Fruit fly (Drosophila melanogaster) whole organism, adult: ENCODE results near the gene CG32073.

ENCODE experiments used
- CG11617 ChIP-seq: fragments of 200-800 bp; sonication (Bioruptor generic); optimal IDR thresholded peaks from 2 replicates; lab custom pipeline; 2017; ENCODE audit warnings: mild to moderate bottlenecking, missing biosample characterization, missing genetic modification reagents, missing genetic modification characterization
- CG12768 ChIP-seq: fragments of 200-800 bp; sonication (Bioruptor generic); optimal IDR thresholded peaks from 2 replicates; lab custom pipeline; 2017; ENCODE audit warnings: missing biosample characterization, missing genetic modification characterization, mild to moderate bottlenecking, moderate library complexity, missing genetic modification reagents
- CG14711 ChIP-seq: fragments of 200-800 bp; sonication (Bioruptor generic); optimal IDR thresholded peaks from 2 replicates; lab custom pipeline; 2018; ENCODE audit warnings: missing biosample characterization, mild to moderate bottlenecking, missing genetic modification characterization, moderate library complexity
- CG1620 ChIP-seq: fragments of 200-800 bp; sonication (Bioruptor generic); optimal IDR thresholded peaks from 2 replicates; lab custom pipeline; 2016; ENCODE audit warnings: missing biosample characterization, missing genetic modification characterization
- CG33017 ChIP-seq: fragments of 200-800 bp; sonication (Bioruptor generic); optimal IDR thresholded peaks from 2 replicates; lab custom pipeline; 2018; ENCODE audit warnings: missing biosample characterization, mild to moderate bottlenecking, missing genetic modification characterization, moderate library complexity
- CG5204 ChIP-seq: fragments of 200-800 bp; sonication (Bioruptor generic); optimal IDR thresholded peaks from 2 replicates; lab custom pipeline; 2016; ENCODE audit warnings: missing biosample characterization, missing genetic modification characterization
- CG7045 ChIP-seq: fragments of 200-800 bp; sonication (Bioruptor generic); optimal IDR thresholded peaks from 2 replicates; lab custom pipeline; 2017; ENCODE audit warnings: missing biosample characterization, mild to moderate bottlenecking, missing genetic modification characterization
- CG7101 ChIP-seq: fragments of 200-800 bp; sonication (Bioruptor generic); optimal IDR thresholded peaks from 2 replicates; lab custom pipeline; 2018; ENCODE audit warnings: missing biosample characterization, mild to moderate bottlenecking, missing genetic modification characterization, moderate library complexity
- Clk ChIP-seq: fragments of 200-800 bp; sonication (Bioruptor generic); optimal IDR thresholded peaks from 2 replicates; lab custom pipeline; 2017; ENCODE audit warnings: missing biosample characterization, missing genetic modification characterization
- Crg-1 ChIP-seq: fragments of 200-800 bp; sonication (Bioruptor generic); optimal IDR thresholded peaks from 2 replicates; lab custom pipeline; 2016; ENCODE audit warnings: missing biosample characterization, missing genetic modification characterization
- Hr96 ChIP-seq: fragments of 200-800 bp; sonication (Bioruptor generic); optimal IDR thresholded peaks from 2 replicates; lab custom pipeline; 2016; ENCODE audit warnings: missing biosample characterization, missing genetic modification characterization
- Mnt ChIP-seq: fragments of 200-800 bp; sonication (Bioruptor generic); optimal IDR thresholded peaks from 2 replicates; lab custom pipeline; 2016; ENCODE audit warnings: missing biosample characterization, mild to moderate bottlenecking, missing genetic modification characterization
- bab1 ChIP-seq: fragments of 200-800 bp; sonication (Bioruptor generic); optimal IDR thresholded peaks from 3 replicates; lab custom pipeline; 2019; ENCODE audit warnings: missing biosample characterization, mild to moderate bottlenecking, missing genetic modification characterization, moderate library complexity
- cic ChIP-seq: fragments of 200-800 bp; sonication (Bioruptor generic); optimal IDR thresholded peaks from 2 replicates; lab custom pipeline; 2017; ENCODE audit warnings: missing biosample characterization, mild to moderate bottlenecking, missing genetic modification characterization, moderate library complexity
- cnc ChIP-seq, 2 experiments: fragments of >200 bp; optimal IDR thresholded peaks; 2 replicates each; lab custom pipeline; 2017
- kay ChIP-seq: fragments of 200-800 bp; sonication (Bioruptor generic); peaks from one replicate; lab custom pipeline; 2016; ENCODE audit warnings: missing biosample characterization, missing genetic modification characterization, borderline replicate concordance
- ovo ChIP-seq: fragments of 200-800 bp; sonication (Bioruptor generic); optimal IDR thresholded peaks from 2 replicates; lab custom pipeline; 2016; ENCODE audit warnings: missing biosample characterization, missing genetic modification characterization
- pad ChIP-seq: fragments of 200-800 bp; sonication (Bioruptor generic); optimal IDR thresholded peaks from 3 replicates; lab custom pipeline; 2017; ENCODE audit warnings: missing biosample characterization, missing genetic modification characterization, mild to moderate bottlenecking, moderate library complexity, missing genetic modification reagents
- tj ChIP-seq: fragments of 200-800 bp; sonication (Bioruptor generic); optimal IDR thresholded peaks from 3 replicates; lab custom pipeline; 2017; ENCODE audit warnings: missing biosample characterization, mild to moderate bottlenecking, missing genetic modification characterization, moderate library complexity
- toe ChIP-seq: fragments of 200-800 bp; sonication (Bioruptor generic); optimal IDR thresholded peaks from 2 replicates; lab custom pipeline; 2016; ENCODE audit warnings: missing biosample characterization, missing genetic modification characterization

Gene CG32073

DNA sequence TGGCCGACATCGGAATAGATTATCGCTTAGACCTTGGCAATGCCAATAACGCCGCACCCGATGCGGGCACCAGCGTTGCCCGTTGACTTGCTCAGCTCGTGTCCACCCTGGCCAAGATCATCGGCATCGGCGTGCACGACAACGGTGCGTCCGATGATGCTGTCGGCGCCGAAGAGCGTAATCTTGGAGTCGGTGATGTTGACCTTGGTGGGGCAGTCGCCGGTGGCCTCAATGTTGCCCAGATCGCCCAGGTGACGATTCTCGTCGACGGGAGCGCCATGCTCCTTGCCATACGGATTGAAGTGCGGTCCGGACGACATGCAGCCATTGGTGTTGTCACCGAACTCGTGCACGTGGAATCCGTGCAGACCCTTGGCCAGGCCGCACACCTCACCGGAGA is 5.0 kb upstream of the CG32073 start:
- TF ChIP-seq toe (no peak), CG1620 (GFP tag; lab: Kevin White, UChicago) (no peak), Clk (GFP tag; lab: Kevin White, UChicago) (no peak), CG7045 (GFP tag; lab: Kevin White, UChicago) (no peak), CG33017 (tag; lab: Kevin White, UChicago) (no peak), CG7101 (tag; lab: Kevin White, UChicago) (no peak), pad (no peak), tj (GFP tag; lab: Kevin White, UChicago) (no peak), Mnt (no peak)

dm6 chr3L:11109454-11109853 is 2.1 kb upstream of the CG32073 start, which contains the start of the genes CG34012 and emei:
Gene CG34012 (minus strand): TSS chr3L:11109505.
Gene emei (plus strand): TSS chr3L:11109690.
- TF ChIP-seq CG14711 (tag; lab: Kevin White, UChicago) (no peak), CG5204 (GFP tag; lab: Kevin White, UChicago) (no peak), CG11617 (no peak), CG33017 (tag; lab: Kevin White, UChicago) (no peak), cnc (optimal IDR thresholded peaks at IDR 0.05; lab: Kevin White, UChicago) (no peak), cic (no peak)

- no peak for TF ChIP-seq ovo
- TF ChIP-seq kay (GFP tag; lab: Kevin White, UChicago) = no peak
- no peak for TF ChIP-seq CG5204 (GFP tag; lab: Kevin White, UChicago)
- TF ChIP-seq Crg-1 (GFP tag; lab: Kevin White, UChicago) = no peak
- no peak for TF ChIP-seq pad
- no peak for TF ChIP-seq cnc (optimal IDR thresholded peaks at IDR 0.05; lab: Kevin White, UChicago)
- TF ChIP-seq Hr96 (GFP tag; lab: Kevin White, UChicago) = no peak
- no peak for TF ChIP-seq CG11617
- no peak for TF ChIP-seq CG7101 (tag; lab: Kevin White, UChicago)
- no peak for TF ChIP-seq CG7045 (GFP tag; lab: Kevin White, UChicago)
- TF ChIP-seq CG33017 (tag; lab: Kevin White, UChicago) = no peak
- no peak for TF ChIP-seq CG14711 (tag; lab: Kevin White, UChicago)
- no peak for TF ChIP-seq toe
Measured at dm6 chr3L:11107935-11108334, 553 bp upstream of the CG32073 start, which contains the start of gene CG12522. Gene CG12522 (plus strand): TSS chr3L:11108235.

DNA sequence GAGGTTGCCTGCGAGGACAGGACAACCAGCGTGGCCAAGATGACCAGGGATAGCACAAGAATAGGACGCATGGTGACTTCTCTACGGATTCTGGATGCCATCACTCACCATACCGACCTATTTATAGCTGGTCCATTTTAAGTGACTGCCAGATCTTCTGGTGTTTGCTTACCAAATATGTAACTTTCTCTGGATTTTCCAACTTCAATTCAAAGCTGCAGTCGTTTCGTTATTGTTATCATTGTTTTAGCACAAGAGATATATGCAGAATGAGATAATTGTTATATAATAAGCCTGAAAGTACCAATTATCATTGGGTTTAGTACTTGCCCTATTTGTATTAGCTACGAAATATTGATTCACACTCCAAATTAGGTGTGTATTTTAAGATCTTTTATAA is 3.6 kb downstream of the CG32073 start, which contains the start of gene CG32071:
Gene CG32071, minus strand, starts transcription at position 101 of the 400 bp plus-strand sequence.
- TF ChIP-seq kay (GFP tag; lab: Kevin White, UChicago) (no peak), pad (no peak), ovo (no peak), CG5204 (GFP tag; lab: Kevin White, UChicago) (no peak), bab1 (GFP tag; lab: Kevin White, UChicago) (no peak), CG33017 (tag; lab: Kevin White, UChicago) (no peak), CG11617 (no peak), CG14711 (tag; lab: Kevin White, UChicago) (no peak), Mnt (no peak), cnc (optimal IDR thresholded peaks at IDR 0.05; lab: Kevin White, UChicago) (no peak)

DNA sequence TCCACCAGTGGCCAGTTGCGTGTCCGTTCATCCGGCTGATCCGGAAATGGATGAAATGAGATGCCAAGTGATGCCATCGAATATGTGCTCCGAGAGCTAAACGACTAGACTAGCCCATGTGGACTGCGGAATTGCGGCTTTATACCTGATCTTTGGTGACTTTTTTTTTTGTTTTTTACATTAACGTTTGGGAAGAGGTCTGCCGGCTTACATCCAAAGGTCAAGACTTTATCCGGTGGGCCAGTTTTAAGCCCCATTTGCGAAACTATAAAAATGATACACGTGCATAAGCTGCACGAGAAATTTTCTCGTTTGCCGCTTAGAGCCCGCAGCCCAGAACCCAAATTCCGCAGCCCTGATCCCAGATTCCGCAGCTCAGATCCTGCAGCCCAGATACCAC is 4.5 kb downstream of the CG32073 start, which contains the start of gene Elo68alpha:
Gene Elo68alpha, minus strand, starts transcription at position 101 of the 400 bp plus-strand sequence.
- TF ChIP-seq CG33017 (tag; lab: Kevin White, UChicago) (no peak), tj (GFP tag; lab: Kevin White, UChicago) (no peak), Crg-1 (GFP tag; lab: Kevin White, UChicago) (no peak), CG1620 (GFP tag; lab: Kevin White, UChicago) (no peak), CG14711 (tag; lab: Kevin White, UChicago) (no peak), bab1 (GFP tag; lab: Kevin White, UChicago) (no peak), Clk (GFP tag; lab: Kevin White, UChicago) (no peak), toe (no peak), cnc (optimal IDR thresholded peaks at IDR 0.05; lab: Kevin White, UChicago) (no peak), ovo (no peak), Mnt (no peak), CG11617 (no peak), kay (GFP tag; lab: Kevin White, UChicago) (no peak), CG7101 (tag; lab: Kevin White, UChicago) (no peak)

- TF ChIP-seq tj (GFP tag; lab: Kevin White, UChicago) (no peak), bab1 (GFP tag; lab: Kevin White, UChicago) (no peak), Mnt (no peak), CG11617 (no peak), kay (GFP tag; lab: Kevin White, UChicago) (peak; percentile 19), toe (no peak), CG7101 (tag; lab: Kevin White, UChicago) (no peak)
Measured at dm6 chr3L:11101598-11101997, 5.8 kb downstream of the CG32073 start, which contains the start of gene Elo68beta. Gene Elo68beta (minus strand): TSS chr3L:11101698.

dm6 chr3L:11097982-11098663 is 9.3 kb downstream of the CG32073 start, which contains the start of the genes Irbp18 and APP-BP1:
Gene Irbp18 (minus strand): TSS chr3L:11098186.
Gene APP-BP1 (plus strand): TSS chr3L:11098412.
- TF ChIP-seq cnc (optimal IDR thresholded peaks at IDR 0.05; lab: Kevin White, UChicago) = no peak
- TF ChIP-seq CG14711 (tag; lab: Kevin White, UChicago) = peak; percentile 88
- peak; percentile 92 for TF ChIP-seq Hr96 (GFP tag; lab: Kevin White, UChicago)
- peak; percentile 95 for TF ChIP-seq bab1 (GFP tag; lab: Kevin White, UChicago)
- TF ChIP-seq CG11617 = peak; percentile 97
- peak; percentile 96 for TF ChIP-seq CG12768 (GFP tag; lab: Kevin White, UChicago)
- TF ChIP-seq toe = peak; percentile 96
- TF ChIP-seq tj (GFP tag; lab: Kevin White, UChicago) = peak; percentile 80
- TF ChIP-seq pad = peak; percentile 89
- TF ChIP-seq CG5204 (GFP tag; lab: Kevin White, UChicago) = peak; percentile 96
- TF ChIP-seq Mnt = peak; percentile 89
- TF ChIP-seq cic = peak; percentile 71
- peak; percentile 92 for TF ChIP-seq CG7101 (tag; lab: Kevin White, UChicago)
- peak; percentile 86 for TF ChIP-seq CG33017 (tag; lab: Kevin White, UChicago)
- peak; percentile 84 for TF ChIP-seq ovo
- peak; percentile 97 for TF ChIP-seq kay (GFP tag; lab: Kevin White, UChicago)
- peak; percentile 93 for TF ChIP-seq CG7045 (GFP tag; lab: Kevin White, UChicago)
- TF ChIP-seq CG1620 (GFP tag; lab: Kevin White, UChicago) = peak; percentile 96
- peak; percentile 98 for TF ChIP-seq Crg-1 (GFP tag; lab: Kevin White, UChicago)
- peak; percentile 85 for TF ChIP-seq Clk (GFP tag; lab: Kevin White, UChicago)
